Fruit fly (Drosophila melanogaster) whole organism, prepupa: ENCODE results near the gene CG5781.

Experiments used
- CG10631 ChIP-seq: fragments of 200-800 bp; sonication (Bioruptor generic); optimal IDR thresholded peaks from 2 replicates; lab custom pipeline; 2016; ENCODE audit warnings: missing biosample characterization, missing genetic modification characterization
- CG10669 ChIP-seq: fragments of 200-800 bp; sonication (Bioruptor generic); optimal IDR thresholded peaks from 3 replicates; lab custom pipeline; 2018; ENCODE audit warnings: missing biosample characterization, mild to moderate bottlenecking, missing genetic modification characterization, moderate library complexity
- CG6854 ChIP-seq: fragments of 200-800 bp; sonication (Bioruptor generic); optimal IDR thresholded peaks from 2 replicates; lab custom pipeline; 2017; ENCODE audit warnings: missing biosample characterization, mild to moderate bottlenecking, missing genetic modification characterization
- Ets96B ChIP-seq: fragments of 200-800 bp; optimal IDR thresholded peaks from 2 replicates; lab custom pipeline; 2019; ENCODE audit warnings: missing biosample characterization, mild to moderate bottlenecking, missing genetic modification characterization, moderate library complexity
- Gug ChIP-seq: fragments of 200-800 bp; sonication (Bioruptor generic); IDR thresholded peaks from 2 replicates; pipeline ENCODE4 v1.3.6; 2022; ENCODE audit warnings: missing biosample characterization, missing genetic modification characterization
- Met ChIP-seq: fragments of 200-800 bp; sonication (Bioruptor generic); optimal IDR thresholded peaks from 3 replicates; lab custom pipeline; 2016; ENCODE audit warnings: missing biosample characterization, missing genetic modification characterization
- cyc ChIP-seq: fragments of 200-800 bp; sonication (Bioruptor generic); optimal IDR thresholded peaks from 3 replicates; lab custom pipeline; 2016; ENCODE audit warnings: missing biosample characterization, missing genetic modification characterization
- esn ChIP-seq: fragments of 200-800 bp; sonication (Bioruptor generic); optimal IDR thresholded peaks from 2 replicates; lab custom pipeline; 2016; ENCODE audit warnings: missing biosample characterization, mild to moderate bottlenecking, missing genetic modification characterization, moderate library complexity
- spab ChIP-seq: fragments of 200-800 bp; sonication (Bioruptor generic); optimal IDR thresholded peaks from 2 replicates; lab custom pipeline; 2017; ENCODE audit warnings: missing biosample characterization, mild to moderate bottlenecking, missing genetic modification characterization, missing genetic modification reagents

dm6 chr2L:12712852-12713251 lies 15.7 kb upstream of the CG5781 start, which contains the start of gene CG5787:
- TF ChIP-seq esn (GFP tag; lab: Kevin White, UChicago) (no peak), Met (GFP tag; lab: Kevin White, UChicago) (no peak), CG6854 (GFP tag; lab: Kevin White, UChicago) (no peak), cyc (GFP tag; lab: Kevin White, UChicago) (no peak), CG10631 (GFP tag; lab: Kevin White, UChicago) (no peak), Gug (no peak), spab (GFP tag; lab: Kevin White, UChicago) (no peak), CG10669 (GFP tag; lab: Kevin White, UChicago) (no peak), Ets96B (no peak)
